Worm (Caenorhabditis elegans) whole organism, L1 larva: Measurements from ENCODE around the gene srx-56.

ENCODE experiments used
- C04F5.9 ChIP-seq: sonication (generic microtip); optimal IDR thresholded peaks from 2 replicates; lab custom pipeline; 2016; ENCODE audit warnings: missing genetic modification characterization, missing compliant biosample characterization
- C16A3.4 ChIP-seq: fragments of 150-350 bp; optimal IDR thresholded peaks from 2 replicates; lab custom pipeline; 2014; ENCODE audit warnings: missing biosample characterization, missing genetic modification characterization
- C34B4.2 ChIP-seq: sonication (generic microtip); optimal IDR thresholded peaks from 2 replicates; lab custom pipeline; 2017; ENCODE audit warnings: mild to moderate bottlenecking, missing genetic modification characterization, missing compliant biosample characterization
- F16B12.6 ChIP-seq: fragments of 150-350 bp; optimal IDR thresholded peaks from 2 replicates; lab custom pipeline; 2014; ENCODE audit warnings: missing biosample characterization, missing genetic modification characterization
- alr-1 ChIP-seq: fragments of 200-800 bp; sonication (Bioruptor generic); optimal IDR thresholded peaks from 2 replicates; lab custom pipeline; 2018; ENCODE audit warnings: borderline replicate concordance, mild to moderate bottlenecking, missing genetic modification characterization, missing compliant biosample characterization
- aly-2 ChIP-seq: fragments of 150-350 bp; optimal IDR thresholded peaks from 2 replicates; lab custom pipeline; 2014; ENCODE audit warnings: missing biosample characterization, missing genetic modification characterization
- blmp-1 ChIP-seq: fragments of 150-350 bp; optimal IDR thresholded peaks from 2 replicates; lab custom pipeline; 2014; ENCODE audit warnings: missing biosample characterization, missing genetic modification characterization
- ceh-8 ChIP-seq: fragments of 200-800 bp; sonication (Bioruptor generic); optimal IDR thresholded peaks from 2 replicates; lab custom pipeline; 2018; ENCODE audit warnings: mild to moderate bottlenecking, missing genetic modification characterization, moderate library complexity, missing compliant biosample characterization
- ceh-82 ChIP-seq, 3 experiments: fragments of 150-350 bp in 1 of 3; sonication (generic microtip) in 2 of 3; optimal IDR thresholded peaks; 2 replicates each; lab custom pipeline; 2014 to 2017; ENCODE audit warnings: missing biosample characterization in 3 of 3, missing genetic modification characterization in 3 of 3
- dpl-1 ChIP-seq, 3 experiments: fragments of 150-350 bp in 2 of 3; sonication (generic microtip) in 1 of 3; optimal IDR thresholded peaks; 2 replicates each; lab custom pipeline; 2014 to 2017; ENCODE audit warnings: missing biosample characterization in 3 of 3, missing genetic modification characterization in 3 of 3, missing genetic modification reagents in 3 of 3
- dsc-1 ChIP-seq: sonication (generic microtip); optimal IDR thresholded peaks from 2 replicates; lab custom pipeline; 2016; ENCODE audit warnings: mild to moderate bottlenecking, missing genetic modification characterization, missing compliant biosample characterization
- efl-1 ChIP-seq, 4 experiments: fragments of 150-350 bp; optimal IDR thresholded peaks in 3 of 4; peaks in 1 of 4; 1 replicate in 1 of 4; 2 replicates in 3 of 4; lab custom pipeline; 2014; ENCODE audit warnings: missing biosample characterization in 2 of 4, missing genetic modification characterization in 2 of 4, missing genetic modification reagents in 2 of 4
- egl-27 ChIP-seq, 2 experiments: fragments of 150-350 bp in 1 of 2; sonication (generic microtip); optimal IDR thresholded peaks; 3 replicates each; lab custom pipeline; 2017 to 2018; ENCODE audit warnings: missing biosample characterization in 2 of 2, missing genetic modification characterization in 2 of 2, missing genetic modification reagents in 2 of 2
- elt-2 ChIP-seq: sonication (generic microtip); optimal IDR thresholded peaks from 2 replicates; lab custom pipeline; 2016; ENCODE audit warnings: missing genetic modification characterization, mild to moderate bottlenecking, inconsistent platforms, missing compliant biosample characterization, missing genetic modification reagents
- ets-5 ChIP-seq: fragments of 200-800 bp; sonication (Bioruptor generic); IDR thresholded peaks from 2 replicates; pipeline ENCODE4 v1.3.6; 2022; ENCODE audit warnings: missing genetic modification characterization, missing compliant biosample characterization
- fos-1 ChIP-seq: fragments of 150-350 bp; optimal IDR thresholded peaks from 2 replicates; lab custom pipeline; 2014; ENCODE audit warnings: missing biosample characterization, missing genetic modification characterization
- grh-1 ChIP-seq: fragments of 200-800 bp; sonication (Bioruptor generic); IDR thresholded peaks from 2 replicates; pipeline ENCODE4 v1.3.6; 2022; ENCODE audit warnings: missing genetic modification reagents, missing genetic modification characterization, missing compliant biosample characterization
- hlh-4 ChIP-seq: sonication (generic microtip); optimal IDR thresholded peaks from 2 replicates; lab custom pipeline; 2016; ENCODE audit warnings: mild to moderate bottlenecking, missing genetic modification characterization, missing compliant biosample characterization
- lsy-2 ChIP-seq, 2 experiments: fragments of 150-350 bp; optimal IDR thresholded peaks; 2 replicates each; lab custom pipeline; 2014; ENCODE audit warnings: missing biosample characterization in 2 of 2, missing genetic modification characterization in 2 of 2
- mef-2 ChIP-seq: fragments of 150-350 bp; optimal IDR thresholded peaks from 2 replicates; lab custom pipeline; 2014; ENCODE audit warnings: missing biosample characterization, missing genetic modification characterization
- nhr-11 ChIP-seq: fragments of 150-350 bp; optimal IDR thresholded peaks from 2 replicates; lab custom pipeline; 2014; ENCODE audit warnings: missing biosample characterization, missing genetic modification characterization
- nhr-19 ChIP-seq: fragments of 200-800 bp; sonication (Bioruptor generic); conservative IDR thresholded peaks from 2 replicates; pipeline ENCODE4 v1.3.6; 2022; ENCODE audit warnings: missing genetic modification characterization, missing compliant biosample characterization
- nhr-237 ChIP-seq: fragments of 150-350 bp; optimal IDR thresholded peaks from 2 replicates; lab custom pipeline; 2014; ENCODE audit warnings: missing biosample characterization, missing genetic modification characterization
- nhr-71 ChIP-seq: sonication (generic microtip); optimal IDR thresholded peaks from 2 replicates; lab custom pipeline; 2016; ENCODE audit warnings: mild to moderate bottlenecking, missing genetic modification characterization, moderate library complexity, missing compliant biosample characterization
- nhr-76 ChIP-seq: sonication (generic microtip); optimal IDR thresholded peaks from 2 replicates; lab custom pipeline; 2017; ENCODE audit warnings: missing biosample characterization, missing genetic modification characterization
- nhr-85 ChIP-seq: sonication (generic microtip); peaks from one replicate; lab custom pipeline; 2016; ENCODE audit warnings: missing genetic modification characterization, inconsistent platforms, missing compliant biosample characterization
- pqm-1 ChIP-seq: sonication (generic microtip); optimal IDR thresholded peaks from 3 replicates; lab custom pipeline; 2017; ENCODE audit warnings: missing biosample characterization, missing genetic modification characterization
- skn-1 ChIP-seq: fragments of 150-350 bp; optimal IDR thresholded peaks from 2 replicates; lab custom pipeline; 2014; ENCODE audit warnings: missing biosample characterization, missing genetic modification characterization
- unc-130 ChIP-seq: fragments of 150-350 bp; optimal IDR thresholded peaks from 2 replicates; lab custom pipeline; 2017; ENCODE audit warnings: missing biosample characterization, missing genetic modification characterization, inconsistent platforms
- zag-1 ChIP-seq: fragments of 150-350 bp; optimal IDR thresholded peaks from 2 replicates; lab custom pipeline; 2014; ENCODE audit warnings: missing biosample characterization, missing genetic modification characterization

Gene srx-56

ce11 chrV:7357132-7357531 is 17.1 kb upstream of the srx-56 start, which contains the start of gene C03G6.6:
C03G6.6 (plus strand) TSS chrV:7357432.
- TF ChIP-seq dsc-1 (tag; lab: Kevin White, UChicago) (no peak), unc-130 (tag; lab: Kevin White, UChicago) (no peak), C04F5.9 (no peak), skn-1 (tag; lab: Kevin White, UChicago) (no peak), fos-1 (tag; lab: Kevin White, UChicago) (no peak)

ce11 chrV:7361673-7362072 is 12.5 kb upstream of the srx-56 start, which contains the start of gene cyp-35A1:
cyp-35A1 (minus strand) TSS chrV:7361773.
- TF ChIP-seq alr-1 (tag; lab: Kevin White, UChicago) (no peak), egl-27 (tag; optimal IDR thresholded peaks at IDR 0.05; lab: Kevin White, UChicago) (no peak), efl-1 (optimal IDR thresholded peaks at IDR 0.05; lab: Kevin White, UChicago) (no peak), efl-1 (GFP tag; optimal IDR thresholded peaks at IDR 0.05 in 1 of 2; lab: Kevin White, UChicago) (peak in 1 of 2 experiments; percentile 37), ets-5 (no peak), grh-1 (no peak), dpl-1 (GFP tag; optimal IDR thresholded peaks at IDR 0.05; lab: Kevin White, UChicago) (no peak), nhr-19 (GFP tag; lab: Robert Waterston, UW) (no peak)

- TF ChIP-seq elt-2 (tag; lab: Kevin White, UChicago) (peak; percentile 90), nhr-76 (tag; lab: Kevin White, UChicago) (no peak)
Observed at ce11 chrV:7364059-7364458, 10.1 kb upstream of the srx-56 start, which contains the start of gene cyp-35A2. cyp-35A2 (minus strand) TSS chrV:7364182.

- TF ChIP-seq nhr-71 (tag; lab: Kevin White, UChicago) (peak; percentile 5), hlh-4 (tag; lab: Kevin White, UChicago) (no peak), F16B12.6 (no peak), skn-1 (tag; lab: Kevin White, UChicago) (no peak), mef-2 (tag; lab: Kevin White, UChicago) (no peak), efl-1 (optimal IDR thresholded peaks at IDR 0.05; lab: Kevin White, UChicago) (no peak), efl-1 (GFP tag; optimal IDR thresholded peaks at IDR 0.05 in 1 of 2; lab: Kevin White, UChicago) (no peak)
- TF ChIP-seq, all 84 proteins: peak for 1
Observed at ce11 chrV:7364951-7365350, 9.2 kb upstream of the srx-56 start, which contains the start of gene exc-13. exc-13 (plus strand) TSS chrV:7365251.

ce11 chrV:7369578-7369977 is 4.6 kb upstream of the srx-56 start, which contains the start of gene srj-14:
srj-14 (plus strand) TSS chrV:7369708.
- TF ChIP-seq lsy-2 (tag; optimal IDR thresholded peaks at IDR 0.05; lab: Kevin White, UChicago) (no peak), efl-1 (optimal IDR thresholded peaks at IDR 0.05; lab: Kevin White, UChicago) (no peak), efl-1 (GFP tag; optimal IDR thresholded peaks at IDR 0.05 in 1 of 2; lab: Kevin White, UChicago) (peak in 1 of 2 experiments; percentile 77)
- TF ChIP-seq, all 84 proteins: peak for 1

- TF ChIP-seq grh-1 (no peak), nhr-11 (tag; lab: Kevin White, UChicago) (no peak), C34B4.2 (no peak), ceh-8 (GFP tag; lab: Kevin White, UChicago) (peak; percentile 40), zag-1 (tag; lab: Kevin White, UChicago) (no peak), nhr-237 (tag; lab: Kevin White, UChicago) (no peak), pqm-1 (no peak)
- TF ChIP-seq, all 84 proteins: peak for 1
Observed at ce11 chrV:7379384-7379783, 5.2 kb downstream of the srx-56 start, which contains the start of gene srsx-24. srsx-24 (minus strand) TSS chrV:7379484.

ce11 chrV:7381008-7381407 is 6.8 kb downstream of the srx-56 start, which contains the start of gene C03G6.17:
C03G6.17 (minus strand) TSS chrV:7381108.
- TF ChIP-seq ceh-82 (tag; optimal IDR thresholded peaks at IDR 0.05; lab: Kevin White, UChicago), result no peak
- TF ChIP-seq blmp-1 (tag; lab: Kevin White, UChicago), result peak; percentile 22
- no peak for TF ChIP-seq C16A3.4
- TF ChIP-seq aly-2 (tag; lab: Kevin White, UChicago), result no peak
- TF ChIP-seq nhr-85 (tag; lab: Kevin White, UChicago), result peak; percentile 63
- TF ChIP-seq, all 84 proteins: peak for 2
